Fruit fly (Drosophila melanogaster) whole organism, adult: ENCODE results near the gene CG9953.
A peak's percentile ranks its signal among the peaks of the same experiment; 100 is the strongest.

Experiments
- CG11617 ChIP-seq: fragments of 200-800 bp; sonication (Bioruptor generic); optimal IDR thresholded peaks from 2 replicates; lab custom pipeline; 2017; ENCODE audit warnings: mild to moderate bottlenecking, missing biosample characterization, missing genetic modification reagents, missing genetic modification characterization
- Crg-1 ChIP-seq: fragments of 200-800 bp; sonication (Bioruptor generic); optimal IDR thresholded peaks from 2 replicates; lab custom pipeline; 2016; ENCODE audit warnings: missing biosample characterization, missing genetic modification characterization
- toe ChIP-seq: fragments of 200-800 bp; sonication (Bioruptor generic); optimal IDR thresholded peaks from 2 replicates; lab custom pipeline; 2016; ENCODE audit warnings: missing biosample characterization, missing genetic modification characterization

DNA sequence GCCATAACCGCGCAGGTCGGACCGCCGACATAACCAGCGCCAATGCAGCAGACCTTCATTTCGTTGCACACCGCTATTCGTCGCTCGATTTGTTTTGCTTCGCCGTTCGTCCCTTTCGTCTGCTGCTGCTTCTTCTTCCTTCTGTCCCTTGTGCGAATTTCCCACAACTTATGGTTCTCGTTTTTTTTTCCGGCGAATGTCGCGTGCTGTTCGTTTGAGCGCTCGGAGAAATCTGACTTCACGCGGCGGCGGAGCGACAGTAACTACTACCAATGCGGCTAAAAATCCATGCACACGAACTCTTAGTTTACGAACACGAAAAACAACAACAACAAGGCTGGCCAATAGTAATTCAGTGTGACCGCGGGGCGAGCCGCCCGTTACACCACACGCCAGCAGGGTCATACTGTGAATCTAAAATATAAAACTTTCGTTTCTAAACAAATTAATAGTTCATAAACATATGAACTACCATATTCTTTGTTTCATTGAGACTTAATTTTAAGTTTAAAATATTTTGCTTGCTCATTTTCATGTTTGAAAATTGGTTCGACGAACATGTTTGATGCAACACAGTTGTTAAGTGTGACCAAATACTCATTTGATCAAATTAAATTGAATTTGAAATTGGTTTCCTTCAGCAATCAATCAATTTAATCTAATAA is 4.8 kb upstream of the CG9953 start, which contains the start of gene sgl:
- TF ChIP-seq CG11617 (GFP tag; lab: Kevin White, UChicago) (peak; percentile 18), Crg-1 (peak; percentile 5), toe (GFP tag; lab: Kevin White, UChicago) (no peak)
